Fruit fly (Drosophila melanogaster): Measurements from ENCODE around the gene Diedel2.

Gene Diedel2

DNA sequence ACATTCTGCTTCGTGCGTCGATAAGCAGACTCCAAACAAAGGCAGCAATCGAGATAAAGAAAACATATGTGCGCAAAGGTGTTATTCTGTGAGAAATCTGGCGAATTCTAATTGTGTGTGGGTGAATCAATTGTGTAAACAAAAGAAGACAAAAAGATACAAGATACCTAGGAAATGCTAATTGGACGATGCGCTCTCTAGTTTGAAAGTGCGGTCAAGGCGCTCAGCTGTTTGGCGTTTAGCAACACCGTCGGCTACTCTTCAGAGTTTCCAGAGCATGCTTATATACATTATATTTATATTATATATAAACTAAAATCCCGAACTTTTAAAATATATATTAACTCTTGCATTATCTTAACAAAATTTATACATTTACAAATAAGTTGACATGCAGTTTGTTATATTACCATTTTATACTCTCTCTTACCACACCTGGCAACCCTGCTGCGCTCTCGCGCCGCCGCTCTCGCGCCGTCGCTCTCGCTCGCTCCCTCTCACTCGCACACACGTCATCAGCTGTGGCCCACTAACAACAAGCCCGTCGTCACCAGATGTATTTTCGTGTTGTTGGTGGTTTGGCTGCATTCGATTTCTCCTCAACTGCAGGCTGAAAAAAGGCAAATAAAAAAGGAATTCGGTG lies 10.4 kb downstream of the Diedel2 start, which contains the start of gene CG1907 (continued):
- TF ChIP-seq CG6163 (GFP tag; IDR thresholded peaks at IDR 0.05) = peak; percentile 99
- TF ChIP-seq spab (GFP tag; optimal IDR thresholded peaks at IDR 0.05) = peak; percentile 95
- peak; percentile 97 for TF ChIP-seq Lpt (GFP tag; optimal IDR thresholded peaks at IDR 0.05)
- peak; percentile 94 for TF ChIP-seq CG16779 (tag; optimal IDR thresholded peaks at IDR 0.05)
- TF ChIP-seq Hr38 (GFP tag; optimal IDR thresholded peaks at IDR 0.05) = no peak
- peak; percentile 92 for TF ChIP-seq Eip75B (GFP tag; optimal IDR thresholded peaks at IDR 0.05)
- peak; percentile 97 for TF ChIP-seq CG6854 (GFP tag; optimal IDR thresholded peaks at IDR 0.05)
- TF ChIP-seq CG3032 (tag; optimal IDR thresholded peaks at IDR 0.05) = peak; percentile 98
- peak; percentile 98 for TF ChIP-seq CG8632 (GFP tag; optimal IDR thresholded peaks at IDR 0.05)
- peak; percentile 93 for TF ChIP-seq Met (GFP tag; optimal IDR thresholded peaks at IDR 0.05)
- peak; percentile 97 for TF ChIP-seq acj6 (GFP tag; optimal IDR thresholded peaks at IDR 0.05)
- peak; percentile 93 for TF ChIP-seq CG1621 (tag; optimal IDR thresholded peaks at IDR 0.05)
- TF ChIP-seq pdm3 (GFP tag; optimal IDR thresholded peaks at IDR 0.05) = peak; percentile 90
- peak; percentile 98 for TF ChIP-seq CG15336 (GFP tag; IDR thresholded peaks at IDR 0.05)
- TF ChIP-seq Blimp-1 (GFP tag; optimal IDR thresholded peaks at IDR 0.05) = peak; percentile 92
- TF ChIP-seq CG11762 (GFP tag; optimal IDR thresholded peaks at IDR 0.05; ENCODE audit: insufficient read depth) = peak; percentile 97
- peak; percentile 96 for TF ChIP-seq CG11294 (GFP tag; IDR thresholded peaks at IDR 0.05)

DNA sequence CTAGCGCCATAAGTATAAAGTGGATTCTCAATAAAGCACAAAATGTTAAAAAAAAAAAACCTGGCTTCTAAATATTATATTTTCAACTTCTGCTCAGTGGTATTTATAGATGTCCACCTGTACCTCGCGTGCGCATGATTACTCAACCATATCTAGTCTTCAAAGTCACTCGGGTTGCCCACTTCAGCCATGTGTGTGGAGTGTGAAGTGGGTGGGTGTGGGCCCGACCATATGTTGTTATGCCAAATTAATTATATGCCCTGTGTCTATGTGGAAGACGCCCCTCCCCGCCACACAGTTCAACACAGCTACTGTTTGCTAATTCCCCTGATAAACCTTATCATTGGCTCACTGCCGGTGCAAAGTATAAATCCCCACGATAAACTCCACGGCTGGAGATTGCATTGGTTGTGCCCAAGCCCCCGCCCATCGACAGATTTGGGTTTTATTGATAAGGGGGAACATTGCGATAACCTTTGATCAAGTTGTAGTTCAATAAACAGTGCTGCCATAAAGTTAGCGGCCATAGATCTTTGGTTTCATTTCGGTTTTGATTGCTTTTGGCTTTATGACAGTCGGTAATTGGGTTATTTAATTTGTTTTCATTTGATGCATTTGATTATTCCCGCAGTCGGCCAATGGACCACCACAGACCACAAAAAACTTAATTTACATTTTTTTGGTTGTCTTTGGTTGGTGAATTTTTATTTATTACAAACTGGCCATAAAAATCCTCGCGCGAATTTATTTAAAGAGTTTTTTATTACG lies 12.6 kb downstream of the Diedel2 start:
- TF ChIP-seq Hr39 (GFP tag; optimal IDR thresholded peaks at IDR 0.05) (peak; percentile 2), vri (GFP tag; optimal IDR thresholded peaks at IDR 0.05) (peak; percentile 50), svp (GFP tag) (peak; percentile 99), CG6854 (GFP tag; optimal IDR thresholded peaks at IDR 0.05) (no peak), ss (GFP tag; optimal IDR thresholded peaks at IDR 0.05) (peak in 1 of 2 experiments; percentile 18), fkh (GFP tag; optimal IDR thresholded peaks at IDR 0.05) (peak; percentile 20), CG9139 (GFP tag; optimal IDR thresholded peaks at IDR 0.05) (no peak)

DNA sequence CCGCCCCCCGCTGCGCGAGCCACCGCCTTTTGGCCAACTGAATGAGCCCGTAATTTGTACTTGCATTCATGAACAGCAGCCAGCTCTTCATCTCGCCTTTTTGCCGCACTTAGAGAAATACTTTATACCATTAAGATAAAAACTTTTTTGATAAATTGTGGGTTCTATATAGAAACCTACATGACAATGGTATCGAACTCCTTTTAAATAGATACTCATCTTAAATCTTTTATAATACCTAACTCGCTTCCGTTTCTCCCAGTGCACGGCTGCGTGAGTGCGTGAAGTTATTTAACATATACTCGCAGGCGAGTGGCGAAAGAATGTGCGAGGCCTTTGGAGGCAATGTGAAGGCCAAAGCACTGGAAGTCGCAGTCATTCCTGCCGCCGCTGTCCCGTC lies 17.6 kb downstream of the Diedel2 start:
- TF ChIP-seq Eip75B (GFP tag; optimal IDR thresholded peaks at IDR 0.05) (peak; percentile 24), CG6276 (GFP tag; optimal IDR thresholded peaks at IDR 0.05) (no peak), CG34406 (GFP tag; optimal IDR thresholded peaks at IDR 0.05) (peak; percentile 16), dsx (GFP tag; optimal IDR thresholded peaks at IDR 0.05; ENCODE audit: poor library complexity, severe bottlenecking) (peak; percentile 22), CG8632 (GFP tag; optimal IDR thresholded peaks at IDR 0.05) (peak; percentile 16), achi (GFP tag; optimal IDR thresholded peaks at IDR 0.05) (peak; percentile 17), CG3919 (GFP tag; optimal IDR thresholded peaks at IDR 0.05) (peak; percentile 13), CG9139 (GFP tag; optimal IDR thresholded peaks at IDR 0.05) (no peak), Sox102F (GFP tag; optimal IDR thresholded peaks at IDR 0.05) (peak; percentile 23), Lpt (GFP tag; optimal IDR thresholded peaks at IDR 0.05) (no peak), Hr4 (GFP tag; optimal IDR thresholded peaks at IDR 0.05) (peak; percentile 19), Ets96B (tag; optimal IDR thresholded peaks at IDR 0.05) (peak; percentile 34), CG6808 (GFP tag; optimal IDR thresholded peaks at IDR 0.05) (no peak), fd59A (GFP tag; optimal IDR thresholded peaks at IDR 0.05) (no peak), Hr38 (GFP tag; optimal IDR thresholded peaks at IDR 0.05) (no peak), spab (GFP tag; optimal IDR thresholded peaks at IDR 0.05) (peak; percentile 25), lz (GFP tag; optimal IDR thresholded peaks at IDR 0.05) (peak; percentile 28), CG6854 (GFP tag; optimal IDR thresholded peaks at IDR 0.05) (no peak), Sox15 (GFP tag; optimal IDR thresholded peaks at IDR 0.05) (no peak), cyc (GFP tag; optimal IDR thresholded peaks at IDR 0.05) (peak; percentile 14), Eip78C (GFP tag) (peak; percentile 55), salr (GFP tag; optimal IDR thresholded peaks at IDR 0.05) (no peak), CG11902 (GFP tag; optimal IDR thresholded peaks at IDR 0.05) (no peak), CG10631 (GFP tag; optimal IDR thresholded peaks at IDR 0.05) (peak; percentile 30), CG11294 (GFP tag; IDR thresholded peaks at IDR 0.05) (0 out of 2 replicates have a peak, but pooled peaks have one; percentile 17), OdsH (GFP tag; optimal IDR thresholded peaks at IDR 0.05) (peak; percentile 22), CG1621 (tag; optimal IDR thresholded peaks at IDR 0.05) (peak; percentile 27), Met (GFP tag; optimal IDR thresholded peaks at IDR 0.05) (peak; percentile 13), Gug (GFP tag; IDR thresholded peaks at IDR 0.05) (peak; percentile 27; the same call in 1 of the 2 replicates), fd85E (GFP tag; optimal IDR thresholded peaks at IDR 0.05) (no peak), Smox (GFP tag; optimal IDR thresholded peaks at IDR 0.05) (peak; percentile 26), pdm3 (GFP tag; optimal IDR thresholded peaks at IDR 0.05) (peak; percentile 32), svp (GFP tag) (peak; percentile 19)
